Worm (Caenorhabditis elegans): ENCODE measurements around the gene ubc-9.

ubc-9 gene

DNA sequence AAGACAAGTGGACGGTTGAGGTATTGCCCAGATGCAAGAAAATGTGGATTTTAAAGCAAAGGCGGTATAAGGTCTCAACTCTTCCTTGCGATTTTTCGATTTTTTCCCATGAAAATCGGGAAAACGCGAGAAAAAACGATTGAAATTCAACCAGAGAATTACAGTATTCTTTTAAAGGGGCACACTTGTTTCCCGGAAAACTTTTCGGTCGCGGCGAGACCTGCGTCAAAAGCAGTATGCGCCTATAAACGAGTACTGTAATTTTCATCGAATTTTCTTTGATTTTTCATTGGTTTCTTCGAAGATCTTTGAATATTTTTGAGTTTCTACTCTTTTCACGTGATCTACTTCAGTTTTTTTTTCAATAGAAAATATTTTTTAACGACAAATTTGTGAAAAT is 2.9 kb downstream of the ubc-9 start (continued):
- TF ChIP-seq rcor-1 (GFP tag; IDR thresholded peaks at IDR 0.05): peak; percentile 44; the same call in 1 of the 2 replicates
- peak; percentile 49; the same call in 1 of the 2 replicates for TF ChIP-seq mcd-1 (GFP tag; IDR thresholded peaks at IDR 0.05)
- TF ChIP-seq ceh-91 (GFP tag; IDR thresholded peaks at IDR 0.05): peak; percentile 87
- peak; percentile 11 for TF ChIP-seq hrde-1 (tag; optimal IDR thresholded peaks at IDR 0.05; ENCODE audit: borderline replicate concordance)
- TF ChIP-seq aptf-3 (GFP tag; IDR thresholded peaks at IDR 0.05): no peak
- peak; percentile 42; the same call in 1 of the 2 replicates for TF ChIP-seq C17E4.6 (GFP tag; IDR thresholded peaks at IDR 0.05)

DNA sequence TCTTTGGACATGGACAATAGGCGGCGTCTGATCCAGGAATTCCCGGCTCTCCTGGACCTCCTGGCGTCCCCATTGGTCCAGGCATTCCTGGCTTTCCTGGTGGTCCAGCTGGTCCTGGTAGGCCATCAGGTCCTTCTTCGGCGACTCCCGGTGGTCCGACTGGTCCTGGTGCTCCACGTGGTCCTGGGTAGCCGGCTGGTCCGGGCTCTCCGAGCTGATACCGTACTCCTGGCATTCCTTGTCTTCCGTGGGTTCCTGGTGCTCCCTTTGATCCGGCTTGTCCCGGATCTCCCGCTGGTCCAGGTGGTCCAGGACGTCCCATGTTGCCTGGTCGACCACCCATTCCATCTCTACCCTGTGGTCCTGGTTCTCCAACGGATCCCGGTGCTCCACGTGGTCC is 5.1 kb downstream of the ubc-9 start:
- no peak for TF ChIP-seq unc-130 (GFP tag; optimal IDR thresholded peaks at IDR 0.05)
- TF ChIP-seq Y79H2A.3 (GFP tag; conservative IDR thresholded peaks at IDR 0.05): no peak
- no peak for TF ChIP-seq unc-62 (GFP tag; optimal IDR thresholded peaks at IDR 0.05)
- TF ChIP-seq bed-2 (GFP tag; IDR thresholded peaks at IDR 0.05): no peak
- no peak for TF ChIP-seq sptf-2 (GFP tag; optimal IDR thresholded peaks at IDR 0.05)
- TF ChIP-seq egrh-3 (GFP tag; IDR thresholded peaks at IDR 0.05): peak; percentile 89
- TF ChIP-seq pha-4 (tag; optimal IDR thresholded peaks at IDR 0.05): no peak
- TF ChIP-seq nhr-90 (tag; optimal IDR thresholded peaks at IDR 0.05): no peak
- TF ChIP-seq ztf-18 (tag; optimal IDR thresholded peaks at IDR 0.05): no peak
- peak; percentile 32; the same call in 1 of the 2 replicates for TF ChIP-seq mcd-1 (GFP tag; IDR thresholded peaks at IDR 0.05)
- 0 out of 2 replicates have a peak, but pooled peaks have one; percentile 14 for TF ChIP-seq B0336.3 (GFP tag; IDR thresholded peaks at IDR 0.05)
- TF ChIP-seq cebp-1 (GFP tag; IDR thresholded peaks at IDR 0.05): 0 out of 2 replicates have a peak, but pooled peaks have one; percentile 15
- TF ChIP-seq cebp-1 (tag; optimal IDR thresholded peaks at IDR 0.05): no peak
- no peak for TF ChIP-seq nhr-120 (GFP tag; IDR thresholded peaks at IDR 0.05)
- TF ChIP-seq C17E4.6 (GFP tag; IDR thresholded peaks at IDR 0.05): no peak
- 0 out of 2 replicates have a peak, but pooled peaks have one; percentile 31 for TF ChIP-seq attf-3 (GFP tag; conservative IDR thresholded peaks at IDR 0.05)
- no peak for TF ChIP-seq nfya-1 (tag; optimal IDR thresholded peaks at IDR 0.05; ENCODE audit: borderline replicate concordance, insufficient read depth)
- no peak for TF ChIP-seq xnd-1 (tag; optimal IDR thresholded peaks at IDR 0.05)
- no peak for TF ChIP-seq hmg-1.2 (GFP tag; IDR thresholded peaks at IDR 0.05)
- no peak for TF ChIP-seq lsl-1 (GFP tag; optimal IDR thresholded peaks at IDR 0.05)
- no peak for TF ChIP-seq T07F8.4 (tag; optimal IDR thresholded peaks at IDR 0.05)
- no peak for TF ChIP-seq lin-54 (GFP tag; optimal IDR thresholded peaks at IDR 0.05)
- TF ChIP-seq die-1 (tag; optimal IDR thresholded peaks at IDR 0.05): no peak
- peak; percentile 92 for TF ChIP-seq zfh-2 (GFP tag; conservative IDR thresholded peaks at IDR 0.05)
- TF ChIP-seq ztf-22 (GFP tag; optimal IDR thresholded peaks at IDR 0.05): no peak
- no peak for TF ChIP-seq rec-8 (tag; optimal IDR thresholded peaks at IDR 0.05)
- no peak for TF ChIP-seq nhr-80 (tag; optimal IDR thresholded peaks at IDR 0.05)
- TF ChIP-seq madf-3 (GFP tag; IDR thresholded peaks at IDR 0.05): 0 out of 2 replicates have a peak, but pooled peaks have one; percentile 64
- no peak for TF ChIP-seq lag-1 (GFP tag; IDR thresholded peaks at IDR 0.05)
- no peak for TF ChIP-seq F52B5.7 (tag; optimal IDR thresholded peaks at IDR 0.05)
- TF ChIP-seq hsf-1 (GFP tag; IDR thresholded peaks at IDR 0.05): no peak
- TF ChIP-seq F57C9.4 (tag; optimal IDR thresholded peaks at IDR 0.05): no peak
- no peak for TF ChIP-seq hlh-26 (GFP tag; conservative IDR thresholded peaks at IDR 0.05)

DNA sequence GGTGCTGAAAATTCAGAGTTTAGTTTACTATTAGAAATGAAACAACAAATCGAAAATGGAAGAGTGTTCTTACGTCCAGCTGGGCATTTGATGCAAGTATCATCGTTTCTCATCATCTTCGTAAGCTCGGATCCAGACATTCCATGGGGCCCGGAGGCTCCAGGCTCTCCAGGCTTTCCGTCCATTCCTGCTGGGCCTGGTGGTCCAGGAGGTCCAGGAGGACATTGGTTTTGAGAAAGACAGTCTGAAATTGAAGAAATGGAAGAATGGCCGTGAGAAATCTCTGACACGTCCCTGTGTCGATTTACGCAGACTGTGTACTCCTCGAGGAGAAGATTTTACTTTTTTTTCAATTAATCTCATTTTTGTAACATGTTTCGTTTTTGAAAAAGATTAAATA is 5.5 kb downstream of the ubc-9 start:
- peak; percentile 5; the same call in 1 of the 2 replicates for TF ChIP-seq zfh-2 (GFP tag; conservative IDR thresholded peaks at IDR 0.05)
- no peak for TF ChIP-seq ztf-6 (GFP tag; IDR thresholded peaks at IDR 0.05)

Data from whole organism, young adult.